Worm (Caenorhabditis elegans): ENCODE data around the gene K03B4.9.
A peak's percentile ranks its signal among the peaks of the same experiment; 100 is the strongest.

DNA sequence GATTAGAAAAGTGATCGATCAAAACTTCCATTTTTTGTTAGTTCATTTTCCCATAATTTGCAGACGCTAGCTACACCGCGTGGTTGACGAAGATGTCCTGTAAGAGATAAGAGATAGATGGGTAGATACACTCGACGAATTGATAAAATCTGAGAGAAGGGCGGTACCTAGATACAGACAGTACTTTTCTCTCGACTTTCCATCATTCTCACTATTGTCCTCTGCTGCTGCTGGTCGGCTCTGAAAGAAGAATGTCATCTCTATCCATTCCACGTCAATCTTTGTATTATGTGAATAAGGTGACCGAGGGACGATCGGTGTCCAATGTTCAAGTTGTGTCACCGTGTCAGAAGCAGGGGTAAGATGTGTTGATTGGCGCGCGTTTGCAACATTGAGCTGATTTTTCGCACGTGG, 43.9 kb downstream of the K03B4.9 start, which contains the start of gene pmt-2:
- peak; percentile 46 for TF ChIP-seq nhr-23 (tag; optimal IDR thresholded peaks at IDR 0.05)
- TF ChIP-seq ceh-82 (tag; optimal IDR thresholded peaks at IDR 0.05) = no peak
- TF ChIP-seq pqm-1 (tag; optimal IDR thresholded peaks at IDR 0.05) = no peak
